Fruit fly (Drosophila melanogaster) whole organism, adult: ENCODE measurements around the gene kibra.

Source experiments
- CG11617 ChIP-seq: fragments of 200-800 bp; sonication (Bioruptor generic); optimal IDR thresholded peaks from 2 replicates; lab custom pipeline; 2017; ENCODE audit warnings: mild to moderate bottlenecking, missing biosample characterization, missing genetic modification reagents, missing genetic modification characterization
- CG12768 ChIP-seq: fragments of 200-800 bp; sonication (Bioruptor generic); optimal IDR thresholded peaks from 2 replicates; lab custom pipeline; 2017; ENCODE audit warnings: missing biosample characterization, missing genetic modification characterization, mild to moderate bottlenecking, moderate library complexity, missing genetic modification reagents
- CG14711 ChIP-seq: fragments of 200-800 bp; sonication (Bioruptor generic); optimal IDR thresholded peaks from 2 replicates; lab custom pipeline; 2018; ENCODE audit warnings: missing biosample characterization, mild to moderate bottlenecking, missing genetic modification characterization, moderate library complexity
- CG1620 ChIP-seq: fragments of 200-800 bp; sonication (Bioruptor generic); optimal IDR thresholded peaks from 2 replicates; lab custom pipeline; 2016; ENCODE audit warnings: missing biosample characterization, missing genetic modification characterization
- CG33017 ChIP-seq: fragments of 200-800 bp; sonication (Bioruptor generic); optimal IDR thresholded peaks from 2 replicates; lab custom pipeline; 2018; ENCODE audit warnings: missing biosample characterization, mild to moderate bottlenecking, missing genetic modification characterization, moderate library complexity
- CG5204 ChIP-seq: fragments of 200-800 bp; sonication (Bioruptor generic); optimal IDR thresholded peaks from 2 replicates; lab custom pipeline; 2016; ENCODE audit warnings: missing biosample characterization, missing genetic modification characterization
- CG7045 ChIP-seq: fragments of 200-800 bp; sonication (Bioruptor generic); optimal IDR thresholded peaks from 2 replicates; lab custom pipeline; 2017; ENCODE audit warnings: missing biosample characterization, mild to moderate bottlenecking, missing genetic modification characterization
- CG7101 ChIP-seq: fragments of 200-800 bp; sonication (Bioruptor generic); optimal IDR thresholded peaks from 2 replicates; lab custom pipeline; 2018; ENCODE audit warnings: missing biosample characterization, mild to moderate bottlenecking, missing genetic modification characterization, moderate library complexity
- Clk ChIP-seq: fragments of 200-800 bp; sonication (Bioruptor generic); optimal IDR thresholded peaks from 2 replicates; lab custom pipeline; 2017; ENCODE audit warnings: missing biosample characterization, missing genetic modification characterization
- Crg-1 ChIP-seq: fragments of 200-800 bp; sonication (Bioruptor generic); optimal IDR thresholded peaks from 2 replicates; lab custom pipeline; 2016; ENCODE audit warnings: missing biosample characterization, missing genetic modification characterization
- Hr96 ChIP-seq: fragments of 200-800 bp; sonication (Bioruptor generic); optimal IDR thresholded peaks from 2 replicates; lab custom pipeline; 2016; ENCODE audit warnings: missing biosample characterization, missing genetic modification characterization
- Mnt ChIP-seq: fragments of 200-800 bp; sonication (Bioruptor generic); optimal IDR thresholded peaks from 2 replicates; lab custom pipeline; 2016; ENCODE audit warnings: missing biosample characterization, mild to moderate bottlenecking, missing genetic modification characterization
- bab1 ChIP-seq: fragments of 200-800 bp; sonication (Bioruptor generic); optimal IDR thresholded peaks from 3 replicates; lab custom pipeline; 2019; ENCODE audit warnings: missing biosample characterization, mild to moderate bottlenecking, missing genetic modification characterization, moderate library complexity
- cic ChIP-seq: fragments of 200-800 bp; sonication (Bioruptor generic); optimal IDR thresholded peaks from 2 replicates; lab custom pipeline; 2017; ENCODE audit warnings: missing biosample characterization, mild to moderate bottlenecking, missing genetic modification characterization, moderate library complexity
- cnc ChIP-seq, 2 experiments: fragments of >200 bp; optimal IDR thresholded peaks; 2 replicates each; lab custom pipeline; 2017
- kay ChIP-seq: fragments of 200-800 bp; sonication (Bioruptor generic); peaks from one replicate; lab custom pipeline; 2016; ENCODE audit warnings: missing biosample characterization, missing genetic modification characterization, borderline replicate concordance
- ovo ChIP-seq: fragments of 200-800 bp; sonication (Bioruptor generic); optimal IDR thresholded peaks from 2 replicates; lab custom pipeline; 2016; ENCODE audit warnings: missing biosample characterization, missing genetic modification characterization
- pad ChIP-seq: fragments of 200-800 bp; sonication (Bioruptor generic); optimal IDR thresholded peaks from 3 replicates; lab custom pipeline; 2017; ENCODE audit warnings: missing biosample characterization, missing genetic modification characterization, mild to moderate bottlenecking, moderate library complexity, missing genetic modification reagents
- tj ChIP-seq: fragments of 200-800 bp; sonication (Bioruptor generic); optimal IDR thresholded peaks from 3 replicates; lab custom pipeline; 2017; ENCODE audit warnings: missing biosample characterization, mild to moderate bottlenecking, missing genetic modification characterization, moderate library complexity
- toe ChIP-seq: fragments of 200-800 bp; sonication (Bioruptor generic); optimal IDR thresholded peaks from 2 replicates; lab custom pipeline; 2016; ENCODE audit warnings: missing biosample characterization, missing genetic modification characterization

kibra gene

DNA sequence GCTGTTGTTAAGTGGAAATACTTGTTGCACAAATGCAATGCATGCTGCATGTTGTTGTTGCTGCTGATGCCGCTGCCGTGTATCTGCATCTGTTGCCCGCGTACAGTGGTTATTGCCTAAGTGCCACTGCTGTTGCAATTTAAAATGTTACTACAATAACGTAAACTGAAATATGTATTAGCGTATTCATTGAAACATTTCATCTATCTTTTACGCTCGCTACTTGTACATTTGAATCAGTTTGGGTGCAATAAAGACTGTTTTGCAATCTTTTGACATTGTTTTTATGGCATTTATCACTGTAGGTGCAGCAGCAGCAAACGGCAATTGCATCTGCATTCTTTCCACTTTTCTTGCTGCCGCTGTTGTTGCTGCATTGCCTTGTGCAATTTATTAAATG, 4.7 kb downstream of the kibra start:
- TF ChIP-seq kay (GFP tag; lab: Kevin White, UChicago) (no peak), toe (GFP tag; lab: Kevin White, UChicago) (no peak), Mnt (GFP tag; lab: Kevin White, UChicago) (no peak), bab1 (no peak), CG7045 (GFP tag; lab: Kevin White, UChicago) (no peak), CG12768 (GFP tag; lab: Kevin White, UChicago) (no peak), Crg-1 (GFP tag; lab: Kevin White, UChicago) (no peak), CG5204 (GFP tag; lab: Kevin White, UChicago) (no peak), tj (GFP tag; lab: Kevin White, UChicago) (peak; percentile 21)

dm6 chr3R:14717712-14718097, 6.4 kb downstream of the kibra start:
- no peak for TF ChIP-seq Hr96 (GFP tag; lab: Kevin White, UChicago)
- peak; percentile 97 for TF ChIP-seq tj (GFP tag; lab: Kevin White, UChicago)

dm6 chr3R:14717076-14717711, 6.9 kb downstream of the kibra start:
- TF ChIP-seq CG5204 (GFP tag; lab: Kevin White, UChicago) (no peak), Crg-1 (GFP tag; lab: Kevin White, UChicago) (no peak), Hr96 (GFP tag; lab: Kevin White, UChicago) (no peak), toe (GFP tag; lab: Kevin White, UChicago) (no peak), Mnt (GFP tag; lab: Kevin White, UChicago) (no peak)

DNA sequence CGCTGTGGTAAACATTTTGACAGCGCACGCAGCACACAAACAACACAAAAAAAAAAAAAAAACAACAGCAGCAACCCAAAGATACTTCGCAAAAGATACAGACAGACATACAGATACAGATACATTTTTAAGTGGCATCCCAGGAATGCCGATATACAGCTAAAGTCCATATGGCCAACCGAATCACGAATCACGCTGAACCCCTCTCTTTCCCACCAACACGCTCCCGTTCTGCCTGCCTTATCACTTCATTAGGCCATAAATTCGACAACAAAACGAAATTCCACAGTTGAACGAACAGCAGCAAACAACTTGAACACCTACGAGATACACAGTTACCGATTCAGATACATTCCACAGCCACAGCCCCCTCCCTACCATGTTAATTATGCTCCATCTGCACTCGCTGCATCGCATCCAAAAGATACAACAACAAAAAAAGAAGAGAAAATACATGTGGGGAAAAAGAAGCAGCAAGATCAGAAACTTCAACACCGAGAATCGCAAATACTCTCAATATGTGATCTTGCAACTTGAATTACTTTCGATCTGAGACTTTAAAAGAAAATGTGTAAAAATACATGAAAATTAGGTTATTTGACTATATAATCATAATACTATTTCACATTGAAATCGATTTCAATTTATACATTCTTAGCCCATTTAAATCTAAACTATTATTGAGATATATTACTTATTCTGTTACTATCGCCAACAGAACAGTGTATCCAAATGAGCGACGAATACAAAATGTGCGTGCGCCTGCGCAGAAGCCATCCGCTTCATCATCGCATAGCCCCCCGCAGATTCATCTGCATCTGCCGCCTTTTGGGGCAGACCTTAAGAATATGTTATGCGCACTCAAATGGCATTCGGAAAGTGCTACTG, 7.6 kb downstream of the kibra start:
- TF ChIP-seq CG7101, result no peak
- TF ChIP-seq kay (GFP tag; lab: Kevin White, UChicago), result no peak
- no peak for TF ChIP-seq tj (GFP tag; lab: Kevin White, UChicago)
- TF ChIP-seq cic (GFP tag; lab: Kevin White, UChicago), result no peak
- no peak for TF ChIP-seq Hr96 (GFP tag; lab: Kevin White, UChicago)
- TF ChIP-seq CG14711, result no peak
- no peak for TF ChIP-seq CG11617
- TF ChIP-seq Crg-1 (GFP tag; lab: Kevin White, UChicago), result no peak
- no peak for TF ChIP-seq CG33017 (tag; lab: Kevin White, UChicago)
- no peak for TF ChIP-seq cnc (optimal IDR thresholded peaks at IDR 0.05; lab: Kevin White, UChicago)
- TF ChIP-seq CG5204 (GFP tag; lab: Kevin White, UChicago), result no peak
- TF ChIP-seq CG1620 (GFP tag; lab: Kevin White, UChicago), result no peak
- no peak for TF ChIP-seq CG7045 (GFP tag; lab: Kevin White, UChicago)
- TF ChIP-seq Clk (GFP tag; lab: Kevin White, UChicago), result no peak
- no peak for TF ChIP-seq pad (GFP tag; lab: Kevin White, UChicago)
- no peak for TF ChIP-seq Mnt (GFP tag; lab: Kevin White, UChicago)
- TF ChIP-seq ovo, result no peak
- TF ChIP-seq CG12768 (GFP tag; lab: Kevin White, UChicago), result no peak
- no peak for TF ChIP-seq bab1

DNA sequence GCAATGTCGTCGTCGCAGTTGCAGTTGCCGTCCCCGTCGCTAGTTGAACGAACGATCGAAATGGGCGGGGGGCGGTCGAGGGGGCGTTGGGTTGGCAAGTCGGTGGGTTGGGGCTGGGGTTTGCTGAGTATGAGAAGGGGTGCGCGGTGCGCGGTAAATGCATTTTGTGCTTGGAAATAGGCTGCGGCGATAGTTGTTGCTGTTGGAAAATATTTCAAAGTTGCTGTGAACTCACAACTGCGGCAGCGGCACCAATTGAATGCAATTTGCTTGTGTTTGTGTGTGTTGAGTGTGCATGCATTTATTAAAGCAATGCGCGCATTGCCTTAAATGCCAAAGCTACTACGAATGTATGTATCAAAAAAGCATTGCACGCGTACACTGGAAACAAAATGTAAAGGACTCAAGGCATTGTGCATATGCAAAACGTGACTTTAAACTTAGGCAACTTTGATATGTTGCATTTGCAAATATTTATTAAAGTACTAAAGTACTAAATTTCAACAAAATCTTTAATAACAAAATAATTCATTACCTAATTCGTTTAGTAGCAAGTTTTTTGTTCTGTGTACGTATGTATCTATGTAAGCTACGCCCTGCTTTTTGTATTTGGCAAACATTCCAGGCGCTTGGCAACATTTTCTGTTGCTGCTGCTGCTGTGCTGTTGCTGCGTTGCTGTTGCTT, 9.0 kb downstream of the kibra start:
- TF ChIP-seq CG12768 (GFP tag; lab: Kevin White, UChicago) (peak; percentile 46), CG7101 (peak; percentile 29), tj (GFP tag; lab: Kevin White, UChicago) (peak; percentile 13), pad (GFP tag; lab: Kevin White, UChicago) (no peak)

- TF ChIP-seq CG7045 (GFP tag; lab: Kevin White, UChicago) (peak; percentile 40), Hr96 (GFP tag; lab: Kevin White, UChicago) (no peak), kay (GFP tag; lab: Kevin White, UChicago) (no peak), cic (GFP tag; lab: Kevin White, UChicago) (no peak), cnc (optimal IDR thresholded peaks at IDR 0.05; lab: Kevin White, UChicago) (no peak), CG11617 (no peak), CG14711 (peak; percentile 13), ovo (no peak), CG1620 (GFP tag; lab: Kevin White, UChicago) (no peak), Crg-1 (GFP tag; lab: Kevin White, UChicago) (no peak), Mnt (GFP tag; lab: Kevin White, UChicago) (no peak), Clk (GFP tag; lab: Kevin White, UChicago) (no peak), toe (GFP tag; lab: Kevin White, UChicago) (no peak), CG5204 (GFP tag; lab: Kevin White, UChicago) (no peak), bab1 (no peak), tj (GFP tag; lab: Kevin White, UChicago) (peak; percentile 50), CG7101 (peak; percentile 31), CG12768 (GFP tag; lab: Kevin White, UChicago) (no peak), CG33017 (tag; lab: Kevin White, UChicago) (peak; percentile 22), pad (GFP tag; lab: Kevin White, UChicago) (no peak)
Measured at dm6 chr3R:14714147-14714903, 9.7 kb downstream of the kibra start.
